Worm (Caenorhabditis elegans): ENCODE results near the gene T25D1.3.

T25D1.3 gene

ce11 chrX:16502997-16503396 lies 2.5 kb upstream of the T25D1.3 start:
- TF ChIP-seq rpc-1 (optimal IDR thresholded peaks at IDR 0.05) (peak; percentile 83), rpc-1 (tag; optimal IDR thresholded peaks at IDR 0.05) (peak; percentile 92), him-1 (tag; optimal IDR thresholded peaks at IDR 0.05) (peak; percentile 75), sdz-38 (tag; optimal IDR thresholded peaks at IDR 0.05) (no peak), ztf-25 (GFP tag; IDR thresholded peaks at IDR 0.05) (0 out of 2 replicates have a peak, but pooled peaks have one; percentile 38), ceh-27 (GFP tag; optimal IDR thresholded peaks at IDR 0.05) (no peak), mel-28 (tag; optimal IDR thresholded peaks at IDR 0.05; ENCODE audit: borderline replicate concordance) (no peak), B0261.1 (tag; optimal IDR thresholded peaks at IDR 0.05) (peak; percentile 74), snpc-1.1 (tag; optimal IDR thresholded peaks at IDR 0.05; ENCODE audit: insufficient read depth) (peak; percentile 33), lsl-1 (GFP tag; optimal IDR thresholded peaks at IDR 0.05) (no peak), nhr-179 (tag; optimal IDR thresholded peaks at IDR 0.05) (no peak), F23B12.7 (tag; optimal IDR thresholded peaks at IDR 0.05; ENCODE audit: insufficient read depth) (peak; percentile 38), ztf-28 (GFP tag; IDR thresholded peaks at IDR 0.05) (no peak), mes-4 (tag; optimal IDR thresholded peaks at IDR 0.05) (peak; percentile 6), ZK185.1 (tag; optimal IDR thresholded peaks at IDR 0.05; ENCODE audit: poor library complexity, severe bottlenecking) (peak; percentile 48), tbp1 (GFP tag; optimal IDR thresholded peaks at IDR 0.05) (peak; percentile 92), nhr-27 (tag; optimal IDR thresholded peaks at IDR 0.05) (no peak), ztf-22 (GFP tag; optimal IDR thresholded peaks at IDR 0.05) (no peak), D2030.7 (GFP tag; IDR thresholded peaks at IDR 0.05) (peak; percentile 71), snpc-3.4 (tag; optimal IDR thresholded peaks at IDR 0.05) (peak; percentile 85), hmg-1.2 (GFP tag; IDR thresholded peaks at IDR 0.05) (peak; percentile 55), F22D6.2 (tag; optimal IDR thresholded peaks at IDR 0.05) (no peak), rec-8 (tag; optimal IDR thresholded peaks at IDR 0.05) (peak in 1 of 2 experiments; percentile 5), hlh-12 (tag; optimal IDR thresholded peaks at IDR 0.05) (no peak), Y56A3A.18 (GFP tag; IDR thresholded peaks at IDR 0.05) (peak; percentile 73), K12H6.12 (tag; optimal IDR thresholded peaks at IDR 0.05) (no peak), gei-17 (GFP tag; optimal IDR thresholded peaks at IDR 0.05) (no peak), madf-10 (tag; optimal IDR thresholded peaks at IDR 0.05) (peak; percentile 10), dpl-1 (GFP tag; optimal IDR thresholded peaks at IDR 0.05) (peak; percentile 5), lin-26 (GFP tag; IDR thresholded peaks at IDR 0.05) (peak; percentile 76), snpc-4 (GFP tag; optimal IDR thresholded peaks at IDR 0.05) (peak; percentile 69), snpc-4 (tag; optimal IDR thresholded peaks at IDR 0.05) (peak in 2 of 4 experiments; percentile 32 to 70), nhr-90 (tag; optimal IDR thresholded peaks at IDR 0.05) (peak; percentile 42), ztf-18 (tag; optimal IDR thresholded peaks at IDR 0.05) (peak; percentile 45), hsf-1 (GFP tag; IDR thresholded peaks at IDR 0.05) (peak; percentile 43; the same call in 1 of the 2 replicates), nhr-80 (tag; optimal IDR thresholded peaks at IDR 0.05) (peak; percentile 14), die-1 (tag; optimal IDR thresholded peaks at IDR 0.05) (peak; percentile 67), B0035.1 (tag; optimal IDR thresholded peaks at IDR 0.05) (no peak), rcor-1 (GFP tag; IDR thresholded peaks at IDR 0.05) (peak; percentile 30; the same call in 1 of the 2 replicates)

DNA sequence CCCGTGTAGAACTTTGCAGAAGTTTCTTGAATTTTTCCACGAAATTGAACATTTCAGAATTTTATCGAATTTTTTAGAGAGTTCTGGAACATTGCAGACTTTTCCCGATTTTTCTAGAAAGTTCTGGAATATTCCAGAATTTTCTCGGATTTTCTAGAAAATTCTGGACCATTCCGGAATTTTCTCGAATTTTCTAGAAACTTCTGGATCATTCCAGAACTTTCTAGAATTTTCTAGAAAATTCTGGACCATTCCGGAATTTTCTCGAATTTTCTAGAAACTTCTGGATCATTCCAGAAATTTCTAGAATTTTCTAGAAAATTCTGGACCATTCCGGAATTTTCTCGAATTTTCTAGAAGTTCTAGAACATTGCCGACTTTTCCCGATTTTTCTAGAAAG lies 1.4 kb upstream of the T25D1.3 start:
- peak; percentile 92 for TF ChIP-seq hsf-1 (GFP tag; IDR thresholded peaks at IDR 0.05)
